Fruit fly (Drosophila melanogaster): ENCODE data around the gene mid.

The mid gene

dm6 chr2L:5483093-5483492, 21.7 kb downstream of the mid start (continued):
- TF ChIP-seq CG31627 (GFP tag; optimal IDR thresholded peaks at IDR 0.05) (peak; percentile 66), CG6808 (GFP tag; optimal IDR thresholded peaks at IDR 0.05) (peak; percentile 49), CG11294 (GFP tag; IDR thresholded peaks at IDR 0.05) (no peak), fd85E (GFP tag; optimal IDR thresholded peaks at IDR 0.05) (no peak), fd59A (GFP tag; optimal IDR thresholded peaks at IDR 0.05) (peak; percentile 33), CG15336 (GFP tag; IDR thresholded peaks at IDR 0.05) (peak; percentile 72), ss (GFP tag; optimal IDR thresholded peaks at IDR 0.05) (peak; percentile 45 to 56), CG10669 (GFP tag; optimal IDR thresholded peaks at IDR 0.05) (peak; percentile 68), CG8319 (GFP tag; optimal IDR thresholded peaks at IDR 0.05) (peak; percentile 62), CG9139 (GFP tag; optimal IDR thresholded peaks at IDR 0.05) (peak; percentile 4), CG6163 (GFP tag; IDR thresholded peaks at IDR 0.05) (peak; percentile 81), svp (GFP tag) (peak; percentile 88)

- TF ChIP-seq achi (GFP tag; optimal IDR thresholded peaks at IDR 0.05) = no peak
- no peak for TF ChIP-seq fd59A (GFP tag; optimal IDR thresholded peaks at IDR 0.05)
- TF ChIP-seq CG8119 (GFP tag; IDR thresholded peaks at IDR 0.05) = no peak
- no peak for TF ChIP-seq CG10631 (GFP tag; optimal IDR thresholded peaks at IDR 0.05)
- no peak for TF ChIP-seq vri (GFP tag; optimal IDR thresholded peaks at IDR 0.05)
- TF ChIP-seq acj6 (GFP tag; optimal IDR thresholded peaks at IDR 0.05) = no peak
- TF ChIP-seq Hr4 (GFP tag; optimal IDR thresholded peaks at IDR 0.05) = no peak
- TF ChIP-seq CG32006 (GFP tag; optimal IDR thresholded peaks at IDR 0.05) = no peak
- no peak for TF ChIP-seq dsx (GFP tag; optimal IDR thresholded peaks at IDR 0.05; ENCODE audit: poor library complexity, severe bottlenecking)
- TF ChIP-seq cyc (GFP tag; optimal IDR thresholded peaks at IDR 0.05) = no peak
Measured at dm6 chr2L:5489084-5489617, 27.7 kb downstream of the mid start.

DNA sequence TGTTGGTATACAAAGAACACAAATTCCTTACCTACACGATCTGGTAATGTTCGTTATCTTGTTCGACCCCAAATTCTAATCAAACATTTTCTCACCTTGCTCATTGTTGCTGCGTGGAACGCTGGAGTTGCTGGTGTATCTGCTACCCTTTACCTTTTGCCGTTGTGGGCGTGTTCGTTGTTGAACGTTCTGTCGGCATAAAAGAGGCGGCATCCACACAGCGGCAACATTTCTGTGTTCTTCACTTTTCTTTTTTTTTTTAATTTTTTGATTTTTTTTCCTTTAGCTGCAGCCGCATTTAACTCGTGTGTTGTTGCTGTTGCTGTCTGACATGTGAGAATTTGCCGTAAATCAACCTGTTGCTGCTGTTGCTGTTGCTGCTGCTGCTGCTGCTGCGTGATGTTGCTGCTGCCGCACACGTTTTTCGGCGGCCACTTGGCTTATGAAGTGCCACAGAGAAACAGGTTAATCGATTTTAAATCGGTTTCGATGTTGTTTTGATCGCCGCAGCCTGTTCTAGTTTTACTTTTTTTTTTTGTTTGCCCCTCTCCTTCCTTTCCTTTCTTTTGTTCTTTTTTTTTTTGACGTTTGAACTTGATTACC, 28.4 kb downstream of the mid start:
- TF ChIP-seq CG10631 (GFP tag; optimal IDR thresholded peaks at IDR 0.05) (no peak), dsx (GFP tag; optimal IDR thresholded peaks at IDR 0.05; ENCODE audit: poor library complexity, severe bottlenecking) (peak; percentile 36), CG9139 (GFP tag; optimal IDR thresholded peaks at IDR 0.05) (peak; percentile 29), eg (GFP tag; IDR thresholded peaks at IDR 0.05) (0 out of 3 replicates have a peak, but pooled peaks have one; percentile 8), CG6163 (GFP tag; IDR thresholded peaks at IDR 0.05) (peak; percentile 40; the same call in 1 of the 3 replicates), CG3919 (GFP tag; optimal IDR thresholded peaks at IDR 0.05) (peak; percentile 62), CG34406 (GFP tag; optimal IDR thresholded peaks at IDR 0.05) (no peak), CG6808 (GFP tag; optimal IDR thresholded peaks at IDR 0.05) (peak; percentile 59), Eip93F (GFP tag; optimal IDR thresholded peaks at IDR 0.05) (no peak), CG31627 (GFP tag; optimal IDR thresholded peaks at IDR 0.05) (no peak), CG8632 (GFP tag; optimal IDR thresholded peaks at IDR 0.05) (no peak), svp (GFP tag) (peak; percentile 51), achi (GFP tag; optimal IDR thresholded peaks at IDR 0.05) (peak; percentile 7), Eip78C (GFP tag) (peak; percentile 60), spab (GFP tag; optimal IDR thresholded peaks at IDR 0.05) (peak; percentile 16), ss (GFP tag; optimal IDR thresholded peaks at IDR 0.05) (peak; percentile 63 to 77)

DNA sequence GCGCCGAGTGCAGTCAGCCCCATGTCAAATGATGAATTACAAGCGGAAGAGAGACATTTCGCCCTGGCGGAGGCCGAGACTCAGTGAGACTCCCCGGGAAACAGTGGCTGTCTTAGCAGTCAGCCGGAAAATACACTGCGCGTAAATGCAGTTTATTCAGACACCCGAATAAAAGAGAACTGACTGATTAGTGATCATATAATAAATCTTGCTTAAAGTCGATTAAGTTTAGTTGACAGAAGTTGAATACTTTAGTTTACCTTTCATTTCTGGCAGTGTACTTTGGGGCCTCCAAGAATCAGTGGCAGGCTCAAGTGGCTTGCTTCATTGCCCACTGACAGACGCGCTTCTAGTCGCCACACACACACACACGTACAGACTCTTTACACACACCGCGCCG, 29.8 kb downstream of the mid start:
- peak; percentile 56; the same call in 1 of the 2 replicates for TF ChIP-seq Gug (GFP tag; IDR thresholded peaks at IDR 0.05)
- peak; percentile 54 for TF ChIP-seq fd59A (GFP tag; optimal IDR thresholded peaks at IDR 0.05)
- no peak for TF ChIP-seq CG11294 (GFP tag; IDR thresholded peaks at IDR 0.05)
- peak; percentile 23 for TF ChIP-seq lz (GFP tag; optimal IDR thresholded peaks at IDR 0.05)
- peak; percentile 76 for TF ChIP-seq spab (GFP tag; optimal IDR thresholded peaks at IDR 0.05)
- TF ChIP-seq CG8632 (GFP tag; optimal IDR thresholded peaks at IDR 0.05) = peak; percentile 43
- peak; percentile 2 for TF ChIP-seq vri (GFP tag; optimal IDR thresholded peaks at IDR 0.05)
- peak; percentile 77 for TF ChIP-seq Sox14 (GFP tag; optimal IDR thresholded peaks at IDR 0.05)
- peak; percentile 42 for TF ChIP-seq Lpt (GFP tag; optimal IDR thresholded peaks at IDR 0.05)
- TF ChIP-seq CG31627 (GFP tag; optimal IDR thresholded peaks at IDR 0.05) = peak; percentile 37
- TF ChIP-seq CG1621 (tag; optimal IDR thresholded peaks at IDR 0.05) = peak; percentile 79
- TF ChIP-seq CG6276 (GFP tag; optimal IDR thresholded peaks at IDR 0.05) = peak; percentile 29
- peak; percentile 46 for TF ChIP-seq CG34406 (GFP tag; optimal IDR thresholded peaks at IDR 0.05)
- peak; percentile 79 for TF ChIP-seq Ets96B (tag; optimal IDR thresholded peaks at IDR 0.05)
- no peak for TF ChIP-seq fd85E (GFP tag; optimal IDR thresholded peaks at IDR 0.05)
- TF ChIP-seq ss (GFP tag; optimal IDR thresholded peaks at IDR 0.05) = peak; percentile 66 to 67
- peak; percentile 56 for TF ChIP-seq net (GFP tag; optimal IDR thresholded peaks at IDR 0.05)
- TF ChIP-seq acj6 (GFP tag; optimal IDR thresholded peaks at IDR 0.05) = peak; percentile 69
- TF ChIP-seq CG3919 (GFP tag; optimal IDR thresholded peaks at IDR 0.05) = peak; percentile 80
- TF ChIP-seq CG8119 (GFP tag; IDR thresholded peaks at IDR 0.05) = peak; percentile 75
- TF ChIP-seq Hr4 (GFP tag; optimal IDR thresholded peaks at IDR 0.05) = peak; percentile 51
- peak; percentile 18 for TF ChIP-seq CG11902 (GFP tag; optimal IDR thresholded peaks at IDR 0.05)
- peak; percentile 77 for TF ChIP-seq CG6808 (GFP tag; optimal IDR thresholded peaks at IDR 0.05)
- TF ChIP-seq Eip93F (GFP tag; optimal IDR thresholded peaks at IDR 0.05) = no peak
- peak; percentile 59 for TF ChIP-seq Met (GFP tag; optimal IDR thresholded peaks at IDR 0.05)
- TF ChIP-seq CG8319 (GFP tag; optimal IDR thresholded peaks at IDR 0.05) = peak; percentile 45
- TF ChIP-seq Smox (GFP tag; optimal IDR thresholded peaks at IDR 0.05) = no peak
- TF ChIP-seq CG16779 (tag; optimal IDR thresholded peaks at IDR 0.05) = peak; percentile 62
- peak; percentile 51 to 66 for TF ChIP-seq salr (GFP tag; optimal IDR thresholded peaks at IDR 0.05)

Data from whole organism, prepupa.